Worm (Caenorhabditis elegans) whole organism, midembryonic: ENCODE data around the gene AC3.12.

Experiments used
- T22C8.4 ChIP-seq: fragments of 200-800 bp; sonication (Bioruptor generic); IDR thresholded peaks from 2 replicates; pipeline ENCODE4 v1.3.6; 2022; ENCODE audit warnings: missing genetic modification characterization, missing compliant biosample characterization
- cog-1 ChIP-seq: sonication (generic microtip); optimal IDR thresholded peaks from 2 replicates; lab custom pipeline; 2016; ENCODE audit warnings: missing genetic modification characterization, missing compliant biosample characterization
- flt-1 ChIP-seq: fragments of 200-800 bp; sonication (Bioruptor generic); IDR thresholded peaks from 2 replicates; pipeline ENCODE4 v1.3.6; 2022; ENCODE audit warnings: missing genetic modification characterization, missing compliant biosample characterization
- klf-2 ChIP-seq: fragments of 200-800 bp; sonication (Bioruptor generic); conservative IDR thresholded peaks from 2 replicates; pipeline ENCODE4 v1.3.6; 2022; ENCODE audit warnings: missing genetic modification reagents, missing genetic modification characterization, missing compliant biosample characterization
- med-1 ChIP-seq: sonication (generic microtip); optimal IDR thresholded peaks from 2 replicates; lab custom pipeline; 2017; ENCODE audit warnings: missing genetic modification characterization, mild to moderate bottlenecking, missing compliant biosample characterization, antibody characterized with exemption, missing genetic modification reagents; ENCODE audit not compliant: insufficient read depth
- ref-1 ChIP-seq: fragments of 200-800 bp; sonication (Bioruptor generic); conservative IDR thresholded peaks from 2 replicates; pipeline ENCODE4 v1.3.6; 2022; ENCODE audit warnings: missing genetic modification reagents, missing genetic modification characterization, missing compliant biosample characterization
- ztf-23 ChIP-seq: fragments of 200-800 bp; sonication (Bioruptor generic); IDR thresholded peaks from 2 replicates; pipeline ENCODE4 v1.3.6; 2022; ENCODE audit warnings: missing genetic modification reagents, missing genetic modification characterization, missing compliant biosample characterization
- ztf-29 ChIP-seq: fragments of 200-800 bp; sonication (Bioruptor generic); IDR thresholded peaks from 2 replicates; pipeline ENCODE4 v1.3.6; 2022; ENCODE audit warnings: missing genetic modification reagents, missing genetic modification characterization, missing compliant biosample characterization

DNA sequence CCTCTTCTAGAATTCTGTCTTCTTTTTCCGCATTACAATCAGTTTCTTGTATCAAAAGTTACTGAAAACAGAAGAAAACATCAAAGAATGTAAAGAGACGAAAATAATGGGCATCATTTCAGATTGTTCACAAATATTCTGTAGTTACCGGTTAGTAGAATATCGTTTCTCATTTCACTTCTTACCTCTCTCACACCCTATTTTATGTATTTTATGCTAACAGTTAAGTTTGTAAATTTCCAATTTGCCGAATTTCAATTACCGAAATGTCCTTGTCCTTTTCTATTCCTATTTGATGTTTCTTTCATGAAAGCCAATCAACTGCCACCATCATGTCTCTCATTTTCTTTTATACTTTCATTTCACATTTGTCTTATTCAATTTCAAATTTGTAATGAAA is 44.3 kb upstream of the AC3.12 start:
- no peak for TF ChIP-seq flt-1 (GFP tag; lab: Robert Waterston, UW)
- TF ChIP-seq med-1 (GFP tag; lab: Kevin White, UChicago) = no peak
- no peak for TF ChIP-seq T22C8.4
- TF ChIP-seq ref-1 (GFP tag; lab: Robert Waterston, UW) = no peak
- TF ChIP-seq klf-2 = no peak
- no peak for TF ChIP-seq ztf-29 (GFP tag; lab: Robert Waterston, UW)
- TF ChIP-seq ztf-23 (GFP tag; lab: Robert Waterston, UW) = no peak
- TF ChIP-seq cog-1 (tag; lab: Kevin White, UChicago) = no peak
